Fruit fly (Drosophila melanogaster) whole organism, embryonic: ENCODE results near the gene Pi3K68D.

Experiments
- Adf1 ChIP-seq: fragments of 200-800 bp; sonication (Bioruptor generic); IDR thresholded peaks from 2 replicates; pipeline ENCODE4 v1.3.6; 2022; ENCODE audit warnings: missing biosample characterization, missing genetic modification characterization
- Antp ChIP-seq: fragments of 200-800 bp; sonication (Bioruptor generic); optimal IDR thresholded peaks from 3 replicates; lab custom pipeline; 2016; ENCODE audit warnings: missing biosample characterization, missing genetic modification characterization
- CG10959 ChIP-seq: fragments of 200-800 bp; sonication (Bioruptor generic); IDR thresholded peaks from 2 replicates; pipeline ENCODE4 v1.3.6; 2022; ENCODE audit warnings: missing biosample characterization, missing genetic modification characterization
- CG12104 ChIP-seq: fragments of 200-800 bp; sonication (Bioruptor generic); optimal IDR thresholded peaks from 3 replicates; lab custom pipeline; 2016; ENCODE audit warnings: missing biosample characterization, missing genetic modification characterization
- CG12155 ChIP-seq: fragments of 200-800 bp; sonication (Bioruptor generic); optimal IDR thresholded peaks from 3 replicates; lab custom pipeline; 2016; ENCODE audit warnings: missing biosample characterization, missing genetic modification characterization
- CG12299 ChIP-seq: fragments of 200-800 bp; sonication (Bioruptor generic); optimal IDR thresholded peaks from 2 replicates; lab custom pipeline; 2018; ENCODE audit warnings: missing biosample characterization, mild to moderate bottlenecking, missing genetic modification characterization
- CG12391 ChIP-seq: fragments of 200-800 bp; sonication (Bioruptor generic); optimal IDR thresholded peaks from 3 replicates; lab custom pipeline; 2018; ENCODE audit warnings: missing biosample characterization, mild to moderate bottlenecking, missing genetic modification characterization, moderate library complexity
- CG14860 ChIP-seq: fragments of 200-800 bp; sonication (Bioruptor generic); IDR thresholded peaks from 3 replicates; pipeline ENCODE4 v1.3.6; 2022; ENCODE audit warnings: missing biosample characterization, missing genetic modification characterization; ENCODE audit not compliant: partially characterized antibody
- CG17359 ChIP-seq: fragments of 200-800 bp; sonication (Bioruptor generic); optimal IDR thresholded peaks from 3 replicates; lab custom pipeline; 2018; ENCODE audit warnings: missing biosample characterization, mild to moderate bottlenecking, missing genetic modification characterization, moderate library complexity
- CG17802 ChIP-seq: fragments of 200-800 bp; sonication (Bioruptor generic); optimal IDR thresholded peaks from 2 replicates; lab custom pipeline; 2018; ENCODE audit warnings: missing biosample characterization, mild to moderate bottlenecking, missing genetic modification characterization, moderate library complexity
- CG2116 ChIP-seq: fragments of 200-800 bp; sonication (Bioruptor generic); optimal IDR thresholded peaks from 3 replicates; lab custom pipeline; 2018; ENCODE audit warnings: missing biosample characterization, mild to moderate bottlenecking, missing genetic modification characterization
- CG2120 ChIP-seq: fragments of 200-800 bp; sonication (Bioruptor generic); optimal IDR thresholded peaks from 3 replicates; lab custom pipeline; 2016; ENCODE audit warnings: missing biosample characterization, missing genetic modification characterization
- CG2129 ChIP-seq: fragments of 200-800 bp; sonication (Bioruptor generic); IDR thresholded peaks from 2 replicates; pipeline ENCODE4 v1.3.6; 2022; ENCODE audit warnings: missing biosample characterization, missing genetic modification characterization; ENCODE audit not compliant: partially characterized antibody
- CG2712 ChIP-seq: fragments of 200-800 bp; optimal IDR thresholded peaks from 3 replicates; lab custom pipeline; 2019; ENCODE audit warnings: missing biosample characterization, mild to moderate bottlenecking, missing genetic modification characterization, moderate library complexity
- CG3163 ChIP-seq: fragments of 200-800 bp; sonication (Bioruptor generic); optimal IDR thresholded peaks from 3 replicates; lab custom pipeline; 2016; ENCODE audit warnings: missing biosample characterization, missing genetic modification characterization
- CG34224 ChIP-seq: fragments of 200-800 bp; sonication (Bioruptor generic); IDR thresholded peaks from 3 replicates; pipeline ENCODE4 v1.3.6; 2022; ENCODE audit warnings: missing biosample characterization, missing genetic modification characterization; ENCODE audit not compliant: partially characterized antibody
- CG3995 ChIP-seq: fragments of 200-800 bp; sonication (Bioruptor generic); optimal IDR thresholded peaks from 3 replicates; lab custom pipeline; 2016; ENCODE audit warnings: missing biosample characterization, missing genetic modification characterization
- CG42726 ChIP-seq: fragments of 200-800 bp; sonication (Bioruptor generic); IDR thresholded peaks from 2 replicates; pipeline ENCODE4 v1.3.6; 2022; ENCODE audit warnings: missing biosample characterization, missing genetic modification characterization; ENCODE audit not compliant: partially characterized antibody
- CG6689 ChIP-seq: fragments of 200-800 bp; sonication (Bioruptor generic); IDR thresholded peaks from 2 replicates; pipeline ENCODE4 v1.3.6; 2022; ENCODE audit warnings: missing biosample characterization, missing genetic modification characterization
- CG6791 ChIP-seq: fragments of 200-800 bp; sonication (Bioruptor generic); IDR thresholded peaks from 3 replicates; pipeline ENCODE4 v1.3.6; 2022; ENCODE audit warnings: missing biosample characterization, missing genetic modification characterization; ENCODE audit not compliant: partially characterized antibody
- CG8924 ChIP-seq: fragments of 200-800 bp; optimal IDR thresholded peaks from 3 replicates; lab custom pipeline; 2019; ENCODE audit warnings: missing biosample characterization, mild to moderate bottlenecking, missing genetic modification characterization, moderate library complexity
- CG9797 ChIP-seq: fragments of 200-800 bp; sonication (Bioruptor generic); optimal IDR thresholded peaks from 3 replicates; lab custom pipeline; 2018; ENCODE audit warnings: missing biosample characterization, mild to moderate bottlenecking, missing genetic modification characterization
- CTCF ChIP-seq: fragments of 200-800 bp; sonication (Bioruptor generic); optimal IDR thresholded peaks from 2 replicates; lab custom pipeline; 2017; ENCODE audit warnings: missing biosample characterization, mild to moderate bottlenecking, missing genetic modification characterization, moderate library complexity
- Camta ChIP-seq: fragments of 200-800 bp; sonication (Bioruptor generic); optimal IDR thresholded peaks from 2 replicates; lab custom pipeline; 2016; ENCODE audit warnings: missing biosample characterization, missing genetic modification characterization
- Dp ChIP-seq: fragments of 200-800 bp; sonication (Bioruptor generic); optimal IDR thresholded peaks from 2 replicates; lab custom pipeline; 2018; ENCODE audit warnings: missing biosample characterization, mild to moderate bottlenecking, missing genetic modification characterization, moderate library complexity
- Ets65A ChIP-seq: fragments of 200-800 bp; sonication (Bioruptor generic); peaks from one replicate; lab custom pipeline; 2016; ENCODE audit warnings: missing biosample characterization, missing genetic modification characterization
- Hr39 ChIP-seq: fragments of >200 bp; optimal IDR thresholded peaks from 2 replicates; lab custom pipeline; 2017
- MESR4 ChIP-seq: fragments of 200-800 bp; sonication (Bioruptor generic); optimal IDR thresholded peaks from 2 replicates; lab custom pipeline; 2018; ENCODE audit warnings: missing biosample characterization, mild to moderate bottlenecking, missing genetic modification characterization, moderate library complexity
- Myb ChIP-seq: fragments of 200-800 bp; sonication (Bioruptor generic); optimal IDR thresholded peaks from 2 replicates; lab custom pipeline; 2016; ENCODE audit warnings: missing biosample characterization, missing genetic modification characterization
- PHDP ChIP-seq: fragments of 200-800 bp; sonication (Bioruptor generic); optimal IDR thresholded peaks from 3 replicates; lab custom pipeline; 2018; ENCODE audit warnings: missing biosample characterization, mild to moderate bottlenecking, missing genetic modification characterization, moderate library complexity
- Scr ChIP-seq: fragments of 200-800 bp; sonication (Bioruptor generic); IDR thresholded peaks from 2 replicates; pipeline ENCODE4 v1.3.6; 2022; ENCODE audit warnings: missing biosample characterization, missing genetic modification characterization; ENCODE audit not compliant: partially characterized antibody
- Sry-δ ChIP-seq: fragments of 200-800 bp; sonication (Bioruptor generic); optimal IDR thresholded peaks from 2 replicates; lab custom pipeline; 2016; ENCODE audit warnings: missing biosample characterization, missing genetic modification characterization
- YL-1 ChIP-seq: fragments of 200-800 bp; sonication (Bioruptor generic); optimal IDR thresholded peaks from 3 replicates; lab custom pipeline; 2017; ENCODE audit warnings: missing biosample characterization, mild to moderate bottlenecking, missing genetic modification characterization
- ac ChIP-seq: fragments of 200-800 bp; sonication (Bioruptor generic); optimal IDR thresholded peaks from 3 replicates; lab custom pipeline; 2017; ENCODE audit warnings: missing biosample characterization, mild to moderate bottlenecking, missing genetic modification characterization
- ato ChIP-seq: fragments of 200-800 bp; sonication (Bioruptor generic); IDR thresholded peaks from 2 replicates; pipeline ENCODE4 v1.3.6; 2022; ENCODE audit warnings: missing biosample characterization, missing genetic modification characterization; ENCODE audit not compliant: partially characterized antibody
- cas ChIP-seq: fragments of 200-800 bp; sonication (Bioruptor generic); IDR thresholded peaks from 2 replicates; pipeline ENCODE4 v1.3.6; 2022; ENCODE audit warnings: missing biosample characterization, missing genetic modification characterization
- dmrt99B ChIP-seq: fragments of 200-800 bp; sonication (Bioruptor generic); optimal IDR thresholded peaks from 2 replicates; lab custom pipeline; 2018; ENCODE audit warnings: missing biosample characterization, mild to moderate bottlenecking, missing genetic modification characterization, moderate library complexity
- ewg ChIP-seq: fragments of 200-800 bp; sonication (Bioruptor generic); optimal IDR thresholded peaks from 3 replicates; lab custom pipeline; 2017; ENCODE audit warnings: mild to moderate bottlenecking, missing biosample characterization, missing genetic modification reagents, missing genetic modification characterization
- hb ChIP-seq: fragments of 200-800 bp; sonication (Bioruptor generic); IDR thresholded peaks from 3 replicates; pipeline ENCODE4 v1.3.6; 2022; ENCODE audit warnings: missing biosample characterization, missing genetic modification characterization; ENCODE audit not compliant: partially characterized antibody
- hbn ChIP-seq: fragments of 200-800 bp; sonication (Bioruptor generic); IDR thresholded peaks from 2 replicates; pipeline ENCODE4 v1.3.6; 2022; ENCODE audit warnings: missing biosample characterization, missing genetic modification characterization; ENCODE audit not compliant: partially characterized antibody
- hkb ChIP-seq, 2 experiments: fragments of 200-800 bp in 1 of 2; fragments of >200 bp in 1 of 2; sonication (Bioruptor generic) in 1 of 2; IDR thresholded peaks in 1 of 2; optimal IDR thresholded peaks in 1 of 2; 2 replicates each; pipeline versions ENCODE4 v1.3.6 to Lab custom; 2017 to 2022; ENCODE audit warnings: missing biosample characterization in 1 of 2, missing genetic modification characterization in 1 of 2
- jigr1 ChIP-seq: fragments of 200-800 bp; sonication (Bioruptor generic); IDR thresholded peaks from 3 replicates; pipeline ENCODE4 v1.3.6; 2022; ENCODE audit warnings: missing biosample characterization, missing genetic modification characterization
- knrl ChIP-seq: fragments of 200-800 bp; sonication (Bioruptor generic); IDR thresholded peaks from 3 replicates; pipeline ENCODE4 v1.3.6; 2022; ENCODE audit warnings: missing biosample characterization, missing genetic modification characterization; ENCODE audit not compliant: partially characterized antibody
- lbe ChIP-seq: fragments of 200-800 bp; sonication (Bioruptor generic); optimal IDR thresholded peaks from 2 replicates; lab custom pipeline; 2016; ENCODE audit warnings: missing biosample characterization, mild to moderate bottlenecking, missing genetic modification characterization
- lilli ChIP-seq: fragments of 200-800 bp; sonication (Bioruptor generic); optimal IDR thresholded peaks from 3 replicates; lab custom pipeline; 2016; ENCODE audit warnings: missing biosample characterization, missing genetic modification characterization
- mld ChIP-seq: fragments of 200-800 bp; sonication (Bioruptor generic); IDR thresholded peaks from 3 replicates; pipeline ENCODE4 v1.3.6; 2022; ENCODE audit warnings: missing biosample characterization, missing genetic modification characterization; ENCODE audit not compliant: partially characterized antibody
- tll ChIP-seq, 2 experiments: fragments of 200-800 bp in 1 of 2; fragments of >200 bp in 1 of 2; sonication (Bioruptor generic) in 1 of 2; optimal IDR thresholded peaks; 2 replicates each; lab custom pipeline; 2017 to 2019; ENCODE audit warnings: missing biosample characterization in 2 of 2, missing genetic modification characterization in 2 of 2, mild to moderate bottlenecking in 1 of 2, moderate library complexity in 1 of 2
- zen ChIP-seq: fragments of 200-800 bp; sonication (Bioruptor generic); optimal IDR thresholded peaks from 3 replicates; lab custom pipeline; 2018; ENCODE audit warnings: missing biosample characterization, mild to moderate bottlenecking, missing genetic modification characterization, moderate library complexity
- zen2 ChIP-seq: fragments of 200-800 bp; sonication (Bioruptor generic); IDR thresholded peaks from 3 replicates; pipeline ENCODE4 v1.3.6; 2022; ENCODE audit warnings: missing biosample characterization, missing genetic modification characterization; ENCODE audit not compliant: partially characterized antibody

Pi3K68D gene

dm6 chr3L:11833296-11833717 lies 43.5 kb upstream of the Pi3K68D start, which contains the start of gene CycA (continued):
- no peak for TF ChIP-seq CG17802 (tag; lab: Kevin White, UChicago)
- TF ChIP-seq cas (GFP tag; lab: Robert Waterston, UW), result no peak
- peak; percentile 68; the same call in 1 of the 3 replicates for TF ChIP-seq zen2 (GFP tag; lab: Robert Waterston, UW)
- peak; percentile 78 for TF ChIP-seq hbn (GFP tag; lab: Robert Waterston, UW)
- TF ChIP-seq lbe (GFP tag; lab: Kevin White, UChicago), result peak; percentile 8
- peak; percentile 25 for TF ChIP-seq CG12391 (tag; lab: Kevin White, UChicago)
- TF ChIP-seq CG2116 (GFP tag; lab: Kevin White, UChicago), result peak; percentile 87
- TF ChIP-seq zen (tag; lab: Kevin White, UChicago), result peak; percentile 29
- TF ChIP-seq lilli, result peak; percentile 0
- TF ChIP-seq hb (GFP tag; lab: Robert Waterston, UW), result peak; percentile 76
- no peak for TF ChIP-seq Hr39 (lab: Kevin White, UChicago)
- peak in 1 of 2 experiments; percentile 82 for TF ChIP-seq tll (GFP tag; optimal IDR thresholded peaks at IDR 0.05; lab: Kevin White, UChicago)
- peak; percentile 64 for TF ChIP-seq MESR4
- no peak for TF ChIP-seq jigr1 (GFP tag; lab: Robert Waterston, UW)
- peak; percentile 53 for TF ChIP-seq YL-1 (GFP tag; lab: Kevin White, UChicago)
- TF ChIP-seq CG14860 (GFP tag; lab: Robert Waterston, UW), result peak; percentile 68
- TF ChIP-seq Adf1 (GFP tag; lab: Robert Waterston, UW), result no peak
- TF ChIP-seq ewg (GFP tag; lab: Kevin White, UChicago), result no peak
- peak; percentile 6 for TF ChIP-seq Camta (GFP tag; lab: Kevin White, UChicago)
- TF ChIP-seq CG2129 (GFP tag; lab: Robert Waterston, UW), result peak; percentile 50
- peak; percentile 46 for TF ChIP-seq CG3163 (GFP tag; lab: Kevin White, UChicago)
- no peak for TF ChIP-seq CG17359 (tag; lab: Kevin White, UChicago)
- TF ChIP-seq PHDP (tag; lab: Kevin White, UChicago), result peak; percentile 9
- TF ChIP-seq CG2120 (GFP tag; lab: Kevin White, UChicago), result peak; percentile 13
- TF ChIP-seq Antp (GFP tag; lab: Kevin White, UChicago), result peak; percentile 19
- no peak for TF ChIP-seq ac (GFP tag; lab: Kevin White, UChicago)
- peak; percentile 91 for TF ChIP-seq CG42726 (GFP tag; lab: Robert Waterston, UW)
- TF ChIP-seq CG12104 (GFP tag; lab: Kevin White, UChicago), result no peak
- peak; percentile 12 for TF ChIP-seq CG3995
- peak; percentile 65 for TF ChIP-seq mld (GFP tag; lab: Robert Waterston, UW)
- peak; percentile 83 for TF ChIP-seq Ets65A (GFP tag; lab: Kevin White, UChicago)
- peak; percentile 84 for TF ChIP-seq Scr (GFP tag; lab: Robert Waterston, UW)
- peak; percentile 98 for TF ChIP-seq Sry-δ
- TF ChIP-seq CG34224 (GFP tag; lab: Robert Waterston, UW), result peak; percentile 79
- no peak for TF ChIP-seq dmrt99B
- TF ChIP-seq CTCF (GFP tag; lab: Kevin White, UChicago), result peak; percentile 3
- no peak for TF ChIP-seq CG10959 (GFP tag; lab: Robert Waterston, UW)
- TF ChIP-seq CG6689, result no peak
- peak; percentile 85 for TF ChIP-seq Myb (GFP tag; lab: Kevin White, UChicago)
- TF ChIP-seq CG9797 (GFP tag; lab: Kevin White, UChicago), result peak; percentile 94
- peak; percentile 85 for TF ChIP-seq ato (GFP tag; lab: Robert Waterston, UW)
- TF ChIP-seq hkb (optimal IDR thresholded peaks at IDR 0.05; lab: Kevin White, UChicago), result peak; percentile 12
- TF ChIP-seq hkb (GFP tag; IDR thresholded peaks at IDR 0.05; lab: Robert Waterston, UW), result 0 out of 2 replicates have a peak, but pooled peaks have one; percentile 13
- peak; percentile 41 for TF ChIP-seq CG2712 (tag; lab: Kevin White, UChicago)
- peak; percentile 15 for TF ChIP-seq CG12155 (GFP tag; lab: Kevin White, UChicago)
- peak; percentile 100 for TF ChIP-seq Dp
- TF ChIP-seq knrl (GFP tag; lab: Robert Waterston, UW), result peak; percentile 90
- TF ChIP-seq CG8924 (tag; lab: Kevin White, UChicago), result peak; percentile 66
- TF ChIP-seq CG6791 (GFP tag; lab: Robert Waterston, UW), result peak; percentile 88
- TF ChIP-seq CG12299, result peak; percentile 32
